Worm (Caenorhabditis elegans) whole organism, L2 larva: ENCODE results near the gene F18A12.2.

Experiments
- F13H6.1 ChIP-seq: sonication (generic microtip); optimal IDR thresholded peaks from 2 replicates; lab custom pipeline; 2016; ENCODE audit warnings: missing genetic modification characterization, missing compliant biosample characterization
- R02D3.7 ChIP-seq: fragments of 150-350 bp; optimal IDR thresholded peaks from 2 replicates; lab custom pipeline; 2014; ENCODE audit warnings: missing biosample characterization, missing genetic modification characterization
- Y55F3AM.14 ChIP-seq: fragments of 200-800 bp; sonication (Bioruptor generic); optimal IDR thresholded peaks from 2 replicates; lab custom pipeline; 2018; ENCODE audit warnings: mild to moderate bottlenecking, missing genetic modification characterization, missing compliant biosample characterization
- ama-1 ChIP-seq: fragments of 150-350 bp; optimal IDR thresholded peaks from 2 replicates; lab custom pipeline; 2018; ENCODE audit warnings: inconsistent platforms
- blmp-1 ChIP-seq: sonication (generic microtip); optimal IDR thresholded peaks from 2 replicates; lab custom pipeline; 2017; ENCODE audit warnings: missing genetic modification characterization, mild to moderate bottlenecking, missing compliant biosample characterization, antibody characterized with exemption, moderate library complexity; ENCODE audit not compliant: insufficient read depth
- ceh-16 ChIP-seq: fragments of 150-350 bp; optimal IDR thresholded peaks from 2 replicates; lab custom pipeline; 2014; ENCODE audit warnings: missing biosample characterization, missing genetic modification characterization
- crh-2 ChIP-seq: sonication (generic microtip); optimal IDR thresholded peaks from 2 replicates; lab custom pipeline; 2017; ENCODE audit warnings: missing biosample characterization, missing genetic modification characterization
- egl-27 ChIP-seq: sonication (generic microtip); optimal IDR thresholded peaks from 3 replicates; lab custom pipeline; 2017; ENCODE audit warnings: missing biosample characterization, missing genetic modification reagents, missing genetic modification characterization
- elt-3 ChIP-seq: sonication (generic microtip); optimal IDR thresholded peaks from 2 replicates; lab custom pipeline; 2017; ENCODE audit warnings: missing biosample characterization, missing genetic modification characterization
- fos-1 ChIP-seq: fragments of 150-350 bp; optimal IDR thresholded peaks from 2 replicates; lab custom pipeline; 2014; ENCODE audit warnings: missing biosample characterization, missing genetic modification characterization
- gmeb-1 ChIP-seq: fragments of 150-350 bp; optimal IDR thresholded peaks from 2 replicates; lab custom pipeline; 2014; ENCODE audit warnings: missing biosample characterization, missing genetic modification characterization
- lin-13 ChIP-seq: fragments of 150-350 bp; optimal IDR thresholded peaks from 2 replicates; lab custom pipeline; 2014; ENCODE audit warnings: missing biosample characterization, missing genetic modification reagents, missing genetic modification characterization
- lin-39 ChIP-seq: fragments of 150-350 bp; optimal IDR thresholded peaks from 2 replicates; lab custom pipeline; 2014; ENCODE audit warnings: missing biosample characterization, missing genetic modification reagents, missing genetic modification characterization
- lsy-2 ChIP-seq, 2 experiments: fragments of 150-350 bp in 1 of 2; sonication (generic microtip) in 1 of 2; optimal IDR thresholded peaks; 2 replicates each; lab custom pipeline; 2014 to 2017; ENCODE audit warnings: missing biosample characterization in 2 of 2, missing genetic modification characterization in 2 of 2
- mab-5 ChIP-seq: fragments of 150-350 bp; optimal IDR thresholded peaks from 2 replicates; lab custom pipeline; 2014; ENCODE audit warnings: missing biosample characterization, missing genetic modification characterization
- mdl-1 ChIP-seq, 2 experiments: fragments of 150-350 bp in 1 of 2; sonication (generic microtip) in 1 of 2; optimal IDR thresholded peaks; 2 replicates each; lab custom pipeline; 2017; ENCODE audit warnings: missing biosample characterization in 2 of 2, missing genetic modification characterization in 2 of 2
- nhr-129 ChIP-seq: fragments of 150-350 bp; optimal IDR thresholded peaks from 2 replicates; lab custom pipeline; 2014; ENCODE audit warnings: missing biosample characterization, missing genetic modification characterization
- nhr-21 ChIP-seq: fragments of 150-350 bp; optimal IDR thresholded peaks from 2 replicates; lab custom pipeline; 2014; ENCODE audit warnings: missing biosample characterization, missing genetic modification characterization
- nhr-25 ChIP-seq: fragments of 150-350 bp; sonication (generic microtip); optimal IDR thresholded peaks from 3 replicates; lab custom pipeline; 2014; ENCODE audit warnings: missing biosample characterization, missing genetic modification characterization
- nhr-77 ChIP-seq: fragments of 150-350 bp; optimal IDR thresholded peaks from 2 replicates; lab custom pipeline; 2014; ENCODE audit warnings: missing biosample characterization, missing genetic modification characterization
- peb-1 ChIP-seq: fragments of 150-350 bp; optimal IDR thresholded peaks from 2 replicates; lab custom pipeline; 2014; ENCODE audit warnings: missing biosample characterization, missing genetic modification characterization
- skn-1 ChIP-seq: sonication (generic microtip); optimal IDR thresholded peaks from 2 replicates; lab custom pipeline; 2017; ENCODE audit warnings: missing biosample characterization, missing genetic modification characterization
- sma-3 ChIP-seq: sonication (generic microtip); optimal IDR thresholded peaks from 2 replicates; lab custom pipeline; 2016; ENCODE audit warnings: missing genetic modification reagents, missing genetic modification characterization, missing compliant biosample characterization
- sma-9 ChIP-seq, 2 experiments: fragments of 150-350 bp in 1 of 2; sonication (generic microtip) in 1 of 2; optimal IDR thresholded peaks; 2 replicates each; lab custom pipeline; 2014 to 2016; ENCODE audit warnings: missing genetic modification characterization in 2 of 2, mild to moderate bottlenecking in 1 of 2, missing biosample characterization in 1 of 2, missing compliant biosample characterization in 1 of 2, missing genetic modification reagents in 1 of 2, moderate library complexity in 1 of 2
- snpc-4 ChIP-seq: fragments of 150-350 bp; optimal IDR thresholded peaks from 2 replicates; lab custom pipeline; 2014; ENCODE audit warnings: missing biosample characterization, missing genetic modification characterization
- unc-39 ChIP-seq: fragments of 150-350 bp; optimal IDR thresholded peaks from 2 replicates; lab custom pipeline; 2014; ENCODE audit warnings: missing biosample characterization, missing genetic modification characterization
- unc-55 ChIP-seq: fragments of 150-350 bp; sonication (generic microtip); optimal IDR thresholded peaks from 3 replicates; lab custom pipeline; 2014; ENCODE audit warnings: missing biosample characterization, missing genetic modification reagents, missing genetic modification characterization
- unc-62 ChIP-seq: fragments of 150-350 bp; optimal IDR thresholded peaks from 2 replicates; lab custom pipeline; 2014; ENCODE audit warnings: missing biosample characterization, missing genetic modification reagents, missing genetic modification characterization
- ztf-1 ChIP-seq: fragments of 200-800 bp; sonication (Bioruptor generic); conservative IDR thresholded peaks from 2 replicates; pipeline ENCODE4 v1.3.6; 2022; ENCODE audit warnings: missing genetic modification characterization, missing compliant biosample characterization
- ztf-11 ChIP-seq: sonication (generic microtip); optimal IDR thresholded peaks from 2 replicates; lab custom pipeline; 2017; ENCODE audit warnings: missing biosample characterization, missing genetic modification characterization

Gene F18A12.2

DNA sequence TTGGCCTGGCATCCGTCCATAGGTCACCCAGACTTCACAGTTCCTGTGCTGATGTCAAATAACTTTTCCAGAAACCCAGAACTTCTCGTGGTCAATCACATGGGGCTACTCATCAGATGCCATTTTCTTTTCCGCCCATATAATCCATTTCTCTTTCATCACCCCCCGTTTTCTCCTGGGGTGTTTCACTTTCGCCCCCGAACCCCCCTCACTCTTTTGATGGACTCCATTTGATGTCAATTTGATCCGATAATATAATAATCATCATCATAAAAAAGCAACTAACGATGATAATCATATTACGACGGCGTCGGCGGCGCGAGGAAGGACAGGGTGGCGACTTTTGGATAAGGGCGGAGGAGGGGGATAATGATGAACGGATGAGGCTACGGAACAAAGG lies 23.6 kb downstream of the F18A12.2 start:
- TF ChIP-seq lin-39 (tag; lab: Kevin White, UChicago) (no peak), blmp-1 (tag; lab: Kevin White, UChicago) (peak; percentile 39)

DNA sequence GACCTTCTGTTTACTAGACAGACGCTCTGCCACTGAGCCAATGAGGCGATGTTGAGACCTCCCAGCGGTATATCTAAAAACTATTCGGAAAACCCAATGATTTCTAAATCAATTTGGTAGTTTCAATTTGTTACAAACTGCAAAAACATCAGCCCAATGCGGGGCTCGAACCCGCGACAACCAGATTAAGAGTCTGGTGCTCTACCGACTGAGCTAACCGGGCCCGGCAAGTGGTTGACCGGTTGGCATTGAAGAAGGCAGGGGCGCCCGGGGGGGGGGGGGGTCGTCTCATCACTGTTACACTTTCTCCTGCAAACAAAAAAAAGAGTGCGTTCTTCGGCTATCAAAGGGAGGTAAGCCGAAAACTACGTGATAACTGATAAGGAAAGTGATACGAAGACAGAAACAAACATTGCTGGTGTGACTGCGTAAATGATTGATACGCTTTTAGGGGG lies 24.6 kb downstream of the F18A12.2 start:
- TF ChIP-seq egl-27 (tag; lab: Kevin White, UChicago) = peak; percentile 7
- no peak for TF ChIP-seq lsy-2 (tag; optimal IDR thresholded peaks at IDR 0.05; lab: Kevin White, UChicago)
- TF ChIP-seq ama-1 = no peak
- TF ChIP-seq snpc-4 (tag; lab: Kevin White, UChicago) = no peak
- peak; percentile 64 for TF ChIP-seq fos-1
- TF ChIP-seq crh-2 = peak; percentile 29
- no peak for TF ChIP-seq unc-62 (GFP tag; lab: Kevin White, UChicago)
- no peak for TF ChIP-seq nhr-77
- TF ChIP-seq unc-39 (tag; lab: Kevin White, UChicago) = no peak
- no peak for TF ChIP-seq ztf-1 (GFP tag; lab: Robert Waterston, UW)
- TF ChIP-seq lin-39 (tag; lab: Kevin White, UChicago) = no peak
- peak; percentile 46 for TF ChIP-seq gmeb-1 (tag; lab: Kevin White, UChicago)
- TF ChIP-seq nhr-129 (tag; lab: Kevin White, UChicago) = peak; percentile 12
- no peak for TF ChIP-seq skn-1 (tag; lab: Kevin White, UChicago)
- TF ChIP-seq ztf-11 (tag; lab: Kevin White, UChicago) = no peak
- TF ChIP-seq lin-13 = peak; percentile 27
- no peak for TF ChIP-seq F13H6.1 (tag; lab: Kevin White, UChicago)
- TF ChIP-seq sma-3 (GFP tag; lab: Kevin White, UChicago) = peak; percentile 68
- peak; percentile 16 for TF ChIP-seq sma-9 (GFP tag; optimal IDR thresholded peaks at IDR 0.05; lab: Kevin White, UChicago)
- TF ChIP-seq sma-9 (tag; optimal IDR thresholded peaks at IDR 0.05; lab: Kevin White, UChicago) = no peak
- no peak for TF ChIP-seq nhr-25
- TF ChIP-seq nhr-21 (tag; lab: Kevin White, UChicago) = peak; percentile 6
- no peak for TF ChIP-seq mab-5

- peak; percentile 59 for TF ChIP-seq snpc-4 (tag; lab: Kevin White, UChicago)
- TF ChIP-seq unc-39 (tag; lab: Kevin White, UChicago) = no peak
- peak; percentile 66 for TF ChIP-seq sma-3 (GFP tag; lab: Kevin White, UChicago)
- no peak for TF ChIP-seq R02D3.7 (tag; lab: Kevin White, UChicago)
- TF ChIP-seq sma-9 (GFP tag; optimal IDR thresholded peaks at IDR 0.05; lab: Kevin White, UChicago) = peak; percentile 90
- no peak for TF ChIP-seq sma-9 (tag; optimal IDR thresholded peaks at IDR 0.05; lab: Kevin White, UChicago)
- no peak for TF ChIP-seq elt-3
- TF ChIP-seq fos-1 = peak; percentile 72
- TF ChIP-seq ceh-16 (tag; lab: Kevin White, UChicago) = no peak
These were observed 25.4 kb downstream of the F18A12.2 start for ce11 chrII:3439842-3440640.

DNA sequence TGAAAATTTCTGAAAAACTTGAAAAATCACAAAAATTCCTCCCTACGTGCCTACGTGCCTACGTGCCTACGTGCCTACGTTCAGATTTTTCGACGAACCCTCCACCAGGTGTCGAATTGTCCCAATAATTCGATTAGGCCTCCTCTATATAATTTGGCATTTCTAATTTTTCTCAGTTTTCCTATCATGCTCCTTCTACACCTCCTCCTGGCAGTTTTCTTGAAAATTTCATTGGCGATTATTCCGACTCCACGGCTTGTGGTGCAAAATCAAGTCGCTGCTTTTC lies 25.9 kb downstream of the F18A12.2 start, which contains the start of gene C16C8.17:
Gene C16C8.17 (plus strand): TSS at position 187 of the 286 bp plus-strand sequence.
- TF ChIP-seq mdl-1 (tag; optimal IDR thresholded peaks at IDR 0.05; lab: Kevin White, UChicago) (no peak), nhr-129 (tag; lab: Kevin White, UChicago) (no peak), egl-27 (tag; lab: Kevin White, UChicago) (no peak), Y55F3AM.14 (GFP tag; lab: Kevin White, UChicago) (no peak), ama-1 (no peak), nhr-21 (tag; lab: Kevin White, UChicago) (no peak), ztf-1 (GFP tag; lab: Robert Waterston, UW) (no peak), unc-39 (tag; lab: Kevin White, UChicago) (no peak), R02D3.7 (tag; lab: Kevin White, UChicago) (no peak), unc-55 (no peak), skn-1 (tag; lab: Kevin White, UChicago) (no peak)

ce11 chrII:3441377-3441776 lies 26.7 kb downstream of the F18A12.2 start, which contains the start of gene C16C8.27:
TSS of gene C16C8.27 (plus strand) at chrII:3441677.
- TF ChIP-seq lin-13 (no peak), nhr-21 (tag; lab: Kevin White, UChicago) (no peak), peb-1 (tag; lab: Kevin White, UChicago) (no peak), lin-39 (tag; lab: Kevin White, UChicago) (no peak), sma-3 (GFP tag; lab: Kevin White, UChicago) (no peak), fos-1 (no peak), mab-5 (no peak), nhr-129 (tag; lab: Kevin White, UChicago) (no peak), blmp-1 (tag; lab: Kevin White, UChicago) (no peak), egl-27 (tag; lab: Kevin White, UChicago) (no peak), Y55F3AM.14 (GFP tag; lab: Kevin White, UChicago) (no peak), crh-2 (no peak), F13H6.1 (tag; lab: Kevin White, UChicago) (no peak), snpc-4 (tag; lab: Kevin White, UChicago) (no peak), ceh-16 (tag; lab: Kevin White, UChicago) (no peak), elt-3 (no peak)
